Worm (Caenorhabditis elegans) whole organism, L3 larva: ENCODE results near the gene fbxb-24.

Experiments used
- R02D3.7 ChIP-seq: fragments of 150-350 bp; optimal IDR thresholded peaks from 2 replicates; lab custom pipeline; 2014; ENCODE audit warnings: missing biosample characterization, missing genetic modification characterization
- aly-2 ChIP-seq: fragments of 150-350 bp; optimal IDR thresholded peaks from 2 replicates; lab custom pipeline; 2014; ENCODE audit warnings: missing biosample characterization, missing genetic modification characterization
- ceh-16 ChIP-seq: sonication (generic microtip); optimal IDR thresholded peaks from 2 replicates; lab custom pipeline; 2017; ENCODE audit warnings: missing biosample characterization, missing genetic modification characterization
- ceh-28 ChIP-seq: fragments of 150-350 bp; optimal IDR thresholded peaks from 2 replicates; lab custom pipeline; 2014; ENCODE audit warnings: missing biosample characterization, missing genetic modification reagents, missing genetic modification characterization
- ceh-82 ChIP-seq: fragments of 150-350 bp; optimal IDR thresholded peaks from 2 replicates; lab custom pipeline; 2014; ENCODE audit warnings: missing biosample characterization, missing genetic modification characterization
- ceh-9 ChIP-seq: sonication (generic microtip); optimal IDR thresholded peaks from 2 replicates; lab custom pipeline; 2018; ENCODE audit warnings: missing biosample characterization, missing genetic modification characterization
- daf-12 ChIP-seq: fragments of 150-350 bp; optimal IDR thresholded peaks from 2 replicates; lab custom pipeline; 2014; ENCODE audit warnings: missing biosample characterization, missing genetic modification reagents, missing genetic modification characterization
- egl-27 ChIP-seq: sonication (generic microtip); optimal IDR thresholded peaks from 4 replicates; lab custom pipeline; 2017; ENCODE audit warnings: missing biosample characterization, missing genetic modification reagents, missing genetic modification characterization
- egl-5 ChIP-seq: fragments of 150-350 bp; optimal IDR thresholded peaks from 2 replicates; lab custom pipeline; 2017; ENCODE audit warnings: missing biosample characterization, missing genetic modification reagents, missing genetic modification characterization, inconsistent platforms
- elt-1 ChIP-seq: fragments of 150-350 bp; optimal IDR thresholded peaks from 2 replicates; lab custom pipeline; 2014; ENCODE audit warnings: missing biosample characterization, missing genetic modification characterization
- elt-2 ChIP-seq: sonication (generic microtip); optimal IDR thresholded peaks from 2 replicates; lab custom pipeline; 2016; ENCODE audit warnings: missing genetic modification reagents, mild to moderate bottlenecking, missing genetic modification characterization, missing compliant biosample characterization
- elt-3 ChIP-seq, 3 experiments: fragments of 150-350 bp in 1 of 3; sonication (generic microtip) in 2 of 3; optimal IDR thresholded peaks; 2 replicates in 2 of 3; 4 replicates in 1 of 3; lab custom pipeline; 2014 to 2017; ENCODE audit warnings: missing biosample characterization in 3 of 3, missing genetic modification characterization in 3 of 3
- eor-1 ChIP-seq, 2 experiments: fragments of 150-350 bp; optimal IDR thresholded peaks; 2 replicates each; lab custom pipeline; 2014 to 2018; ENCODE audit warnings: missing biosample characterization in 2 of 2, missing genetic modification characterization in 2 of 2
- hmg-11 ChIP-seq: sonication (generic microtip); optimal IDR thresholded peaks from 2 replicates; lab custom pipeline; 2016; ENCODE audit warnings: missing genetic modification characterization, missing compliant biosample characterization
- lin-15B ChIP-seq: fragments of 150-350 bp; optimal IDR thresholded peaks from 2 replicates; lab custom pipeline; 2014; ENCODE audit warnings: missing biosample characterization, missing genetic modification characterization
- lin-39 ChIP-seq: fragments of 150-350 bp; optimal IDR thresholded peaks from 2 replicates; lab custom pipeline; 2018; ENCODE audit warnings: missing biosample characterization, missing genetic modification reagents, missing genetic modification characterization
- lsy-12 ChIP-seq: sonication (generic microtip); optimal IDR thresholded peaks from 2 replicates; lab custom pipeline; 2016; ENCODE audit warnings: mild to moderate bottlenecking, missing genetic modification characterization, missing compliant biosample characterization
- mdl-1 ChIP-seq: fragments of 150-350 bp; optimal IDR thresholded peaks from 2 replicates; lab custom pipeline; 2014; ENCODE audit warnings: missing biosample characterization, missing genetic modification characterization
- mml-1 ChIP-seq: fragments of 150-350 bp; sonication (generic microtip); optimal IDR thresholded peaks from 3 replicates; lab custom pipeline; 2014; ENCODE audit warnings: missing biosample characterization, missing genetic modification characterization
- nfya-1 ChIP-seq: sonication (generic microtip); optimal IDR thresholded peaks from 2 replicates; lab custom pipeline; 2017; ENCODE audit warnings: missing genetic modification characterization, mild to moderate bottlenecking, missing compliant biosample characterization, antibody characterized with exemption, moderate library complexity; ENCODE audit not compliant: insufficient read depth
- nhr-12 ChIP-seq: fragments of 150-350 bp; optimal IDR thresholded peaks from 2 replicates; lab custom pipeline; 2014; ENCODE audit warnings: missing biosample characterization, missing genetic modification characterization
- nhr-23 ChIP-seq: fragments of 150-350 bp; optimal IDR thresholded peaks from 2 replicates; lab custom pipeline; 2014; ENCODE audit warnings: missing biosample characterization, missing genetic modification reagents, missing genetic modification characterization
- nhr-237 ChIP-seq: fragments of 150-350 bp; optimal IDR thresholded peaks from 2 replicates; lab custom pipeline; 2014; ENCODE audit warnings: missing biosample characterization, missing genetic modification characterization
- nhr-28 ChIP-seq: fragments of 150-350 bp; optimal IDR thresholded peaks from 2 replicates; lab custom pipeline; 2014; ENCODE audit warnings: missing biosample characterization, missing genetic modification characterization
- nhr-67 ChIP-seq: fragments of 150-350 bp; optimal IDR thresholded peaks from 2 replicates; lab custom pipeline; 2014; ENCODE audit warnings: missing biosample characterization, missing genetic modification characterization
- nhr-76 ChIP-seq: fragments of 150-350 bp; sonication (generic microtip); optimal IDR thresholded peaks from 5 replicates; lab custom pipeline; 2014; ENCODE audit warnings: missing biosample characterization, missing genetic modification characterization
- nhr-77 ChIP-seq: fragments of 150-350 bp; optimal IDR thresholded peaks from 2 replicates; lab custom pipeline; 2014; ENCODE audit warnings: missing biosample characterization, missing genetic modification characterization
- pha-4 ChIP-seq: fragments of 150-350 bp; optimal IDR thresholded peaks from 2 replicates; lab custom pipeline; 2014; ENCODE audit warnings: missing biosample characterization, missing genetic modification reagents, missing genetic modification characterization
- pqm-1 ChIP-seq: fragments of 150-350 bp; optimal IDR thresholded peaks from 2 replicates; lab custom pipeline; 2017; ENCODE audit warnings: missing biosample characterization, missing genetic modification characterization, inconsistent platforms
- skn-1 ChIP-seq: fragments of 150-350 bp; optimal IDR thresholded peaks from 2 replicates; lab custom pipeline; 2014; ENCODE audit warnings: missing biosample characterization, missing genetic modification characterization
- snpc-4 ChIP-seq: fragments of 150-350 bp; optimal IDR thresholded peaks from 2 replicates; lab custom pipeline; 2014; ENCODE audit warnings: missing biosample characterization, missing genetic modification characterization
- ztf-11 ChIP-seq: fragments of 150-350 bp; optimal IDR thresholded peaks from 2 replicates; lab custom pipeline; 2014; ENCODE audit warnings: missing biosample characterization, missing genetic modification characterization
- ztf-4 ChIP-seq: fragments of 150-350 bp; optimal IDR thresholded peaks from 2 replicates; lab custom pipeline; 2014; ENCODE audit warnings: missing biosample characterization, missing genetic modification characterization

fbxb-24 gene

ce11 chrIII:11914220-11914619, 5.5 kb downstream of the fbxb-24 start, which contains the start of gene Y56A3A.16:
TSS of gene Y56A3A.16 (minus strand) at chrIII:11914320.
- TF ChIP-seq daf-12 (tag; lab: Kevin White, UChicago) (no peak), hmg-11 (tag; lab: Kevin White, UChicago) (no peak), nhr-77 (tag; lab: Kevin White, UChicago) (no peak), ztf-4 (tag; lab: Kevin White, UChicago) (no peak), nhr-237 (tag; lab: Kevin White, UChicago) (no peak), elt-1 (tag; lab: Kevin White, UChicago) (no peak), ceh-28 (tag; lab: Kevin White, UChicago) (no peak)
- TF ChIP-seq, all 47 proteins: peak for 0

ce11 chrIII:11915666-11916065, 6.9 kb downstream of the fbxb-24 start, which contains the start of the genes ndab-1 and npp-16:
TSS of gene ndab-1 (minus strand) at chrIII:11915712.
TSS of gene npp-16 (plus strand) at chrIII:11915928.
- TF ChIP-seq lin-15B (peak; percentile 33), ztf-4 (tag; lab: Kevin White, UChicago) (no peak), R02D3.7 (tag; lab: Kevin White, UChicago) (no peak), ceh-9 (tag; lab: Kevin White, UChicago) (no peak), pha-4 (tag; lab: Kevin White, UChicago) (peak; percentile 6), lsy-12 (tag; lab: Kevin White, UChicago) (no peak), skn-1 (tag; lab: Kevin White, UChicago) (no peak), nhr-28 (tag; lab: Kevin White, UChicago) (no peak), nhr-67 (tag; lab: Kevin White, UChicago) (no peak), lin-39 (tag; lab: Kevin White, UChicago) (no peak), ceh-82 (tag; lab: Kevin White, UChicago) (no peak), elt-2 (tag; lab: Kevin White, UChicago) (no peak), snpc-4 (tag; lab: Kevin White, UChicago) (no peak), nfya-1 (tag; lab: Kevin White, UChicago) (peak; percentile 54), hmg-11 (tag; lab: Kevin White, UChicago) (peak; percentile 24), nhr-76 (no peak), elt-3 (tag; optimal IDR thresholded peaks at IDR 0.05; lab: Kevin White, UChicago) (no peak), nhr-77 (tag; lab: Kevin White, UChicago) (no peak)

- TF ChIP-seq R02D3.7 (tag; lab: Kevin White, UChicago) (no peak), eor-1 (tag; optimal IDR thresholded peaks at IDR 0.05; lab: Kevin White, UChicago) (no peak), pha-4 (tag; lab: Kevin White, UChicago) (no peak), ceh-16 (tag; lab: Kevin White, UChicago) (no peak)
- TF ChIP-seq, all 47 proteins: peak for 0
These were observed 7.5 kb downstream of the fbxb-24 start for ce11 chrIII:11916260-11916659.

DNA sequence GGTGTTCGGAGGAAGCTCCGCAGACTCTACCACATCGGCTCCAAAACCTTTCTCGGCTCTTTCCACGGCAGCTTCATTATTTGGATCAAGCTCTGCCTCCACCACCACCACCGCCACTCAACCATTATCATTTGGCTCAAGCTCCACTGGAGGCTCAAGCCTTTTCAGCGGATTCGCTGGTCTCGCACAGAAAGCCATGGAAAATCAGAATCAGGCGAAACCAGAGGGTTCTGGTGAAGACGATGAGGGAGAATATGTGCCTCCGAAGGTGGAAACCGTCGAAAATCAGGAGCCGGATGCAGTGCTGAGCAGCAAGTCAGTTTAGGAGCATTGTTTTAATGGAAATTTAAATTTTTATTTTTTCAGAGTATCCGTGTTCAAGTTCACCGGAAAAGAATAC, 8.3 kb downstream of the fbxb-24 start:
- no peak for TF ChIP-seq snpc-4 (tag; lab: Kevin White, UChicago)
- TF ChIP-seq mdl-1 (tag; lab: Kevin White, UChicago), result no peak
- TF ChIP-seq nhr-12 (tag; lab: Kevin White, UChicago), result no peak
- no peak for TF ChIP-seq pqm-1 (tag; lab: Kevin White, UChicago)
- TF ChIP-seq lsy-12 (tag; lab: Kevin White, UChicago), result no peak
- no peak for TF ChIP-seq lin-15B
- no peak for TF ChIP-seq mml-1 (tag; lab: Kevin White, UChicago)
- TF ChIP-seq aly-2 (tag; lab: Kevin White, UChicago), result no peak
- no peak for TF ChIP-seq daf-12 (tag; lab: Kevin White, UChicago)
- no peak for TF ChIP-seq nhr-67 (tag; lab: Kevin White, UChicago)
- no peak for TF ChIP-seq egl-27 (tag; lab: Kevin White, UChicago)
- no peak for TF ChIP-seq R02D3.7 (tag; lab: Kevin White, UChicago)
- no peak for TF ChIP-seq elt-2 (tag; lab: Kevin White, UChicago)
- TF ChIP-seq pha-4 (tag; lab: Kevin White, UChicago), result no peak
- no peak for TF ChIP-seq ztf-4 (tag; lab: Kevin White, UChicago)
- no peak for TF ChIP-seq egl-5
- TF ChIP-seq ceh-28 (tag; lab: Kevin White, UChicago), result no peak
- no peak for TF ChIP-seq nhr-23
- TF ChIP-seq ztf-11, result no peak
- TF ChIP-seq, all 47 proteins: peak for 0

ce11 chrIII:11917525-11917924, 8.8 kb downstream of the fbxb-24 start:
- no peak for TF ChIP-seq egl-5
